Worm (Caenorhabditis elegans) whole organism, early embryonic: ENCODE measurements around the gene cdc-37.

ENCODE experiments used
- B0310.2 ChIP-seq: sonication (generic microtip); optimal IDR thresholded peaks from 2 replicates; lab custom pipeline; 2016; ENCODE audit warnings: mild to moderate bottlenecking, missing genetic modification characterization, missing compliant biosample characterization
- F13C5.2 ChIP-seq: sonication (generic microtip); optimal IDR thresholded peaks from 2 replicates; lab custom pipeline; 2017; ENCODE audit warnings: mild to moderate bottlenecking, missing genetic modification characterization, inconsistent platforms, missing compliant biosample characterization
- aly-1 ChIP-seq: sonication (generic microtip); optimal IDR thresholded peaks from 2 replicates; lab custom pipeline; 2016; ENCODE audit warnings: missing genetic modification characterization, missing compliant biosample characterization
- ama-1 ChIP-seq: fragments of 150-350 bp; optimal IDR thresholded peaks from 2 replicates; lab custom pipeline; 2014
- ets-7 ChIP-seq: sonication (generic microtip); optimal IDR thresholded peaks from 2 replicates; lab custom pipeline; 2016; ENCODE audit warnings: missing genotype, missing genetic modification characterization, missing compliant biosample characterization
- flt-1 ChIP-seq: fragments of 200-800 bp; sonication (Bioruptor generic); IDR thresholded peaks from 2 replicates; pipeline ENCODE4 v1.3.6; 2022; ENCODE audit warnings: missing genetic modification characterization, missing compliant biosample characterization
- hmbx-1 ChIP-seq: sonication (generic microtip); optimal IDR thresholded peaks from 2 replicates; lab custom pipeline; 2016; ENCODE audit warnings: mild to moderate bottlenecking, missing genetic modification characterization, missing compliant biosample characterization
- hmg-4 ChIP-seq: fragments of 200-800 bp; sonication (Bioruptor generic); optimal IDR thresholded peaks from 2 replicates; lab custom pipeline; 2018; ENCODE audit warnings: mild to moderate bottlenecking, missing genetic modification characterization, missing compliant biosample characterization
- hnd-1 ChIP-seq: sonication (generic microtip); optimal IDR thresholded peaks from 2 replicates; lab custom pipeline; 2016; ENCODE audit warnings: missing genetic modification characterization, missing compliant biosample characterization
- pes-1 ChIP-seq: fragments of 200-800 bp; sonication (Bioruptor generic); IDR thresholded peaks from 2 replicates; pipeline ENCODE4 v1.3.6; 2022; ENCODE audit warnings: missing genetic modification reagents, missing genetic modification characterization, missing compliant biosample characterization
- sea-1 ChIP-seq: fragments of 200-800 bp; sonication (Bioruptor generic); conservative IDR thresholded peaks from 2 replicates; pipeline ENCODE4 v1.3.6; 2022; ENCODE audit warnings: missing genetic modification characterization, missing compliant biosample characterization
- tbx-37 ChIP-seq: fragments of 200-800 bp; sonication (Bioruptor generic); conservative IDR thresholded peaks from 2 replicates; pipeline ENCODE4 v1.3.6; 2022; ENCODE audit warnings: missing genetic modification reagents, missing genetic modification characterization, missing compliant biosample characterization
- tra-4 ChIP-seq: sonication (generic microtip); optimal IDR thresholded peaks from 2 replicates; lab custom pipeline; 2017; ENCODE audit warnings: missing genetic modification characterization, missing compliant biosample characterization

DNA sequence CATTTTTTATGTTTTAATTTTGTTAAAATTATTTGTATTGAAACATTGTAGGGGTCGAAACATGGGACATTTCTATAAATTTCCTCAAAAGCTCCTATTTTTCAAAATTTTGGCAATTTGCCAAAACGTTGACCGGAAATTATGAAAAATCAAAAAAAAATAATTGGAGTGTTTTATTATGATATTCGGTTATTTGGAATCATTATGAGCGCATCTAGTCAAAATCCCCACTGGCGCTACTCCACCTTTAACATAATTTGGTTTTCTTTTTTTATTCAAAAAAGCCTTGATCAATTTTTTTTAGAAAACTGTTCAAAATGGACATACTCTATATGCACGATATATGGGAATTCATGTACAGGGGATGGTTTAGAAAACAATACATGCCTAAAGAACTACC, 24.9 kb upstream of the cdc-37 start, which contains the start of gene W04H10.2:
- TF ChIP-seq B0310.2 (tag; lab: Kevin White, UChicago) = no peak
- TF ChIP-seq F13C5.2 (tag; lab: Kevin White, UChicago) = no peak
- TF ChIP-seq tra-4 (tag; lab: Kevin White, UChicago) = no peak
- TF ChIP-seq ama-1 = no peak
- no peak for TF ChIP-seq hmbx-1
- TF ChIP-seq aly-1 = no peak
- TF ChIP-seq flt-1 (GFP tag; lab: Robert Waterston, UW) = no peak
- TF ChIP-seq ets-7 (tag; lab: Kevin White, UChicago) = no peak
- TF ChIP-seq hnd-1 (tag; lab: Kevin White, UChicago) = no peak
- no peak for TF ChIP-seq tbx-37 (GFP tag; lab: Robert Waterston, UW)
- TF ChIP-seq hmg-4 (GFP tag; lab: Kevin White, UChicago) = no peak
- no peak for TF ChIP-seq sea-1 (GFP tag; lab: Robert Waterston, UW)
- no peak for TF ChIP-seq pes-1 (GFP tag; lab: Robert Waterston, UW)
